Fruit fly (Drosophila melanogaster): ENCODE measurements around the gene CG31464.

DNA sequence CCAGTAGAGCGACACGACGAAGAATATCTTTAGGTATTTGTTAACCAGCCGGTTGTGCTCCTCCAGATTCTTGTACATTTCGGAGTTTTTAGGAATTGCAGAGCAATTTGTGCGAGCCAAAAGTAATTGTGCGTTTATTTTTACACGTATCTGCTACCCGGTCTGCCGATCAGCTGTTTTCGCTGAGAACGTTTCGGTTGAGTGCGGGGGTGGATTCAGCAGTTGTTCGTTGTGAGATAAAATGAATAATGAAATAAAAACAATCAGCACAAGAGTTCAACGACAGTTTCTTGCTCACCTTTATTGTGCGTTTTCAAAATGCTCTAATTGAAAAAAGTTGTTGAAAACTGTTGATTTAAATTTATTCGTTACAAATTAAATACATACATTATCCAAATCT is 12.8 kb downstream of the CG31464 start, which contains the start of gene nac:
- no peak for TF ChIP-seq CG34367 (tag; optimal IDR thresholded peaks at IDR 0.05)
- TF ChIP-seq rn (GFP tag; IDR thresholded peaks at IDR 0.05), result no peak
- peak; percentile 37 for TF ChIP-seq D1 (tag; optimal IDR thresholded peaks at IDR 0.05)
- TF ChIP-seq CG14655 (GFP tag; optimal IDR thresholded peaks at IDR 0.05), result no peak
- TF ChIP-seq CG8301 (tag; optimal IDR thresholded peaks at IDR 0.05), result no peak
- no peak for TF ChIP-seq CG15710 (tag; optimal IDR thresholded peaks at IDR 0.05)
- TF ChIP-seq CG17806 (tag; optimal IDR thresholded peaks at IDR 0.05), result no peak
- TF ChIP-seq gl (tag; optimal IDR thresholded peaks at IDR 0.05), result no peak
